Worm (Caenorhabditis elegans) whole organism, L4 larva: ENCODE measurements around the gene K11H12.4.
A peak's percentile ranks its signal among the peaks of the same experiment; 100 is the strongest.

Source experiments
- F44E2.7 ChIP-seq: fragments of 200-800 bp; sonication (Bioruptor generic); IDR thresholded peaks from 2 replicates; pipeline ENCODE4 v2.1.2; 2022; ENCODE audit warnings: missing genetic modification characterization, missing compliant biosample characterization
- F49E8.2 ChIP-seq: sonication (generic microtip); optimal IDR thresholded peaks from 2 replicates; lab custom pipeline; 2016; ENCODE audit warnings: missing compliant biosample characterization, mild to moderate bottlenecking, missing genetic modification characterization, borderline replicate concordance
- arid-1 ChIP-seq: fragments of 200-800 bp; sonication (Bioruptor generic); conservative IDR thresholded peaks from 2 replicates; pipeline ENCODE4 v1.3.6; 2022; ENCODE audit warnings: missing genetic modification reagents, missing genetic modification characterization, missing compliant biosample characterization
- ceh-82 ChIP-seq: sonication (generic microtip); optimal IDR thresholded peaks from 2 replicates; lab custom pipeline; 2017; ENCODE audit warnings: missing biosample characterization, missing genetic modification characterization
- daf-12 ChIP-seq: fragments of 150-350 bp; optimal IDR thresholded peaks from 2 replicates; lab custom pipeline; 2014; ENCODE audit warnings: missing biosample characterization, missing genetic modification reagents, missing genetic modification characterization
- daf-16 ChIP-seq, 3 experiments: sonication (generic microtip); optimal IDR thresholded peaks; 2 replicates each; lab custom pipeline; 2016 to 2017; ENCODE audit warnings: missing genetic modification characterization in 3 of 3, missing genetic modification reagents in 3 of 3, mild to moderate bottlenecking in 2 of 3, missing compliant biosample characterization in 2 of 3, missing biosample characterization in 1 of 3, moderate library complexity in 1 of 3
- daf-8 ChIP-seq: fragments of 200-800 bp; sonication (Bioruptor generic); IDR thresholded peaks from 2 replicates; pipeline ENCODE4 v1.3.6; 2022; ENCODE audit warnings: missing genetic modification characterization, missing compliant biosample characterization
- dmd-6 ChIP-seq: fragments of 200-800 bp; sonication (Bioruptor generic); IDR thresholded peaks from 2 replicates; pipeline ENCODE4 v1.3.6; 2022; ENCODE audit warnings: missing genetic modification reagents, missing genetic modification characterization, missing compliant biosample characterization
- dpl-1 ChIP-seq: fragments of 150-350 bp; optimal IDR thresholded peaks from 2 replicates; lab custom pipeline; 2014; ENCODE audit warnings: missing biosample characterization, missing genetic modification reagents, missing genetic modification characterization
- egl-43 ChIP-seq: fragments of 200-800 bp; sonication (Bioruptor generic); IDR thresholded peaks from 2 replicates; pipeline ENCODE4 v1.3.6; 2022; ENCODE audit warnings: missing genetic modification reagents, missing genetic modification characterization, missing compliant biosample characterization
- hlh-11 ChIP-seq: fragments of 200-800 bp; sonication (Bioruptor generic); optimal IDR thresholded peaks from 2 replicates; lab custom pipeline; 2018; ENCODE audit warnings: mild to moderate bottlenecking, missing genetic modification characterization, missing compliant biosample characterization
- hlh-30 ChIP-seq: sonication (generic microtip); optimal IDR thresholded peaks from 2 replicates; lab custom pipeline; 2017; ENCODE audit warnings: antibody characterized with exemption, mild to moderate bottlenecking, missing genetic modification characterization, missing compliant biosample characterization; ENCODE audit not compliant: insufficient read depth
- hmg-1.1 ChIP-seq: fragments of 200-800 bp; sonication (Bioruptor generic); IDR thresholded peaks from 2 replicates; pipeline ENCODE4 v1.3.6; 2022; ENCODE audit warnings: missing genetic modification reagents, missing genetic modification characterization, missing compliant biosample characterization
- lim-7 ChIP-seq: fragments of 200-800 bp; sonication (Bioruptor generic); IDR thresholded peaks from 2 replicates; pipeline ENCODE4 v1.3.6; 2022; ENCODE audit warnings: missing genetic modification characterization, missing compliant biosample characterization
- lin-13 ChIP-seq: fragments of 150-350 bp; optimal IDR thresholded peaks from 2 replicates; lab custom pipeline; 2014; ENCODE audit warnings: missing biosample characterization, missing genetic modification reagents, missing genetic modification characterization
- lsy-2 ChIP-seq, 2 experiments: fragments of 150-350 bp in 1 of 2; sonication (generic microtip) in 1 of 2; optimal IDR thresholded peaks; 2 replicates each; lab custom pipeline; 2014 to 2017; ENCODE audit warnings: missing biosample characterization in 2 of 2, missing genetic modification characterization in 2 of 2
- mdl-1 ChIP-seq, 2 experiments: fragments of 150-350 bp in 1 of 2; sonication (generic microtip) in 1 of 2; optimal IDR thresholded peaks; 2 replicates each; lab custom pipeline; 2014 to 2017; ENCODE audit warnings: missing biosample characterization in 2 of 2, missing genetic modification characterization in 2 of 2
- mdt-29 ChIP-seq: fragments of 200-800 bp; sonication (Bioruptor generic); IDR thresholded peaks from 2 replicates; pipeline ENCODE4 v1.3.6; 2022; ENCODE audit warnings: missing genetic modification reagents, missing genetic modification characterization, missing compliant biosample characterization
- mxl-2 ChIP-seq: fragments of 200-800 bp; sonication (Bioruptor generic); conservative IDR thresholded peaks from 2 replicates; pipeline ENCODE4 v1.3.6; 2022; ENCODE audit warnings: missing genetic modification reagents, missing genetic modification characterization, missing compliant biosample characterization
- mxl-3 ChIP-seq: fragments of 200-800 bp; sonication (Bioruptor generic); optimal IDR thresholded peaks from 2 replicates; lab custom pipeline; 2018; ENCODE audit warnings: mild to moderate bottlenecking, missing genetic modification characterization, missing compliant biosample characterization
- nhr-10 ChIP-seq: fragments of 150-350 bp; optimal IDR thresholded peaks from 2 replicates; lab custom pipeline; 2014; ENCODE audit warnings: missing biosample characterization, missing genetic modification characterization
- nhr-11 ChIP-seq: fragments of 150-350 bp; optimal IDR thresholded peaks from 2 replicates; lab custom pipeline; 2014; ENCODE audit warnings: missing biosample characterization, missing genetic modification characterization
- nhr-28 ChIP-seq: fragments of 150-350 bp; optimal IDR thresholded peaks from 2 replicates; lab custom pipeline; 2014; ENCODE audit warnings: missing biosample characterization, missing genetic modification characterization
- pha-4 ChIP-seq, 2 experiments: fragments of 150-350 bp in 1 of 2; fragments of 200-800 bp in 1 of 2; sonication (Bioruptor generic) in 1 of 2; IDR thresholded peaks in 1 of 2; optimal IDR thresholded peaks in 1 of 2; 2 replicates each; pipeline versions ENCODE4 v1.3.6 to Lab custom; 2014 to 2022; ENCODE audit warnings: missing genetic modification characterization in 2 of 2, missing genetic modification reagents in 2 of 2, missing biosample characterization in 1 of 2, missing compliant biosample characterization in 1 of 2
- php-3 ChIP-seq: fragments of 200-800 bp; sonication (Bioruptor generic); IDR thresholded peaks from 2 replicates; pipeline ENCODE4 v1.3.6; 2022; ENCODE audit warnings: missing genetic modification reagents, missing genetic modification characterization, missing compliant biosample characterization
- pqm-1 ChIP-seq: sonication (generic microtip); optimal IDR thresholded peaks from 2 replicates; lab custom pipeline; 2017; ENCODE audit warnings: missing biosample characterization, missing genetic modification characterization
- snpc-4 ChIP-seq: fragments of 150-350 bp; optimal IDR thresholded peaks from 2 replicates; lab custom pipeline; 2014; ENCODE audit warnings: missing biosample characterization, missing genetic modification characterization
- spr-1 ChIP-seq: sonication (generic microtip); optimal IDR thresholded peaks from 2 replicates; lab custom pipeline; 2016; ENCODE audit warnings: mild to moderate bottlenecking, missing genetic modification characterization, missing compliant biosample characterization
- unc-62 ChIP-seq, 3 experiments: fragments of 150-350 bp in 1 of 3; sonication (generic microtip); optimal IDR thresholded peaks in 2 of 3; peaks in 1 of 3; 1 replicate in 1 of 3; 2 replicates in 2 of 3; lab custom pipeline; 2014 to 2017; ENCODE audit warnings: missing biosample characterization in 3 of 3, missing genetic modification characterization in 3 of 3, missing genetic modification reagents in 3 of 3, missing genotype in 1 of 3
- vab-7 ChIP-seq: fragments of 200-800 bp; sonication (Bioruptor generic); IDR thresholded peaks from 2 replicates; pipeline ENCODE4 v1.3.6; 2022; ENCODE audit warnings: missing genetic modification reagents, missing genetic modification characterization, missing compliant biosample characterization
- zag-1 ChIP-seq: fragments of 150-350 bp; optimal IDR thresholded peaks from 2 replicates; lab custom pipeline; 2014; ENCODE audit warnings: missing biosample characterization, missing genetic modification characterization
- zip-11 ChIP-seq: fragments of 200-800 bp; sonication (Bioruptor generic); IDR thresholded peaks from 2 replicates; pipeline ENCODE4 v1.3.6; 2022; ENCODE audit warnings: missing genetic modification characterization, missing compliant biosample characterization

The K11H12.4 gene

ce11 chrIV:682726-683340, 7.2 kb upstream of the K11H12.4 start (continued):
- TF ChIP-seq arid-1 (GFP tag; lab: Robert Waterston, UW) (peak; percentile 80), hlh-30 (tag; lab: Kevin White, UChicago) (peak; percentile 90), daf-12 (tag; lab: Kevin White, UChicago) (no peak), F44E2.7 (GFP tag; lab: Robert Waterston, UW) (0 out of 2 replicates have a peak, but pooled peaks have one; percentile 69), mxl-2 (GFP tag; lab: Robert Waterston, UW) (0 out of 2 replicates have a peak, but pooled peaks have one; percentile 40), spr-1 (tag; lab: Kevin White, UChicago) (no peak), php-3 (GFP tag; lab: Robert Waterston, UW) (peak; percentile 58), F49E8.2 (tag; lab: Kevin White, UChicago) (peak; percentile 2), zip-11 (GFP tag; lab: Robert Waterston, UW) (no peak; the same call in 1 of the 2 replicates), nhr-10 (tag; lab: Kevin White, UChicago) (no peak), zag-1 (tag; lab: Kevin White, UChicago) (no peak), lsy-2 (tag; optimal IDR thresholded peaks at IDR 0.05; lab: Kevin White, UChicago) (no peak), daf-8 (GFP tag; lab: Robert Waterston, UW) (no peak)

ce11 chrIV:676280-676679, 597 bp upstream of the K11H12.4 start, which contains the start of gene K11H12.5:
TSS of gene K11H12.5 (plus strand) at chrIV:676580.
- TF ChIP-seq ceh-82 (tag; lab: Kevin White, UChicago) (no peak), pha-4 (GFP tag; IDR thresholded peaks at IDR 0.05; lab: Robert Waterston, UW) (no peak), pha-4 (tag; optimal IDR thresholded peaks at IDR 0.05; lab: Kevin White, UChicago) (no peak), nhr-28 (tag; lab: Kevin White, UChicago) (no peak)

ce11 chrIV:673313-673712, 2.4 kb downstream of the K11H12.4 start, which contains the start of gene K11H12.3:
TSS of gene K11H12.3 (minus strand) at chrIV:673480.
- TF ChIP-seq mdl-1 (tag; optimal IDR thresholded peaks at IDR 0.05; lab: Kevin White, UChicago) (no peak), nhr-28 (tag; lab: Kevin White, UChicago) (peak; percentile 52), hlh-11 (tag; lab: Kevin White, UChicago) (peak; percentile 26), dmd-6 (GFP tag; lab: Robert Waterston, UW) (peak; percentile 87), mxl-3 (GFP tag; lab: Kevin White, UChicago) (peak; percentile 20), pqm-1 (tag; lab: Kevin White, UChicago) (peak; percentile 57), daf-16 (GFP tag; optimal IDR thresholded peaks at IDR 0.05; lab: Kevin White, UChicago) (no peak), daf-16 (tag; optimal IDR thresholded peaks at IDR 0.05; lab: Kevin White, UChicago) (peak; percentile 61), lin-13 (GFP tag; lab: Kevin White, UChicago) (no peak)

ce11 chrIV:670455-670854, 5.2 kb downstream of the K11H12.4 start, which contains the start of gene K11H12.11:
TSS of gene K11H12.11 (minus strand) at chrIV:670555.
- TF ChIP-seq vab-7 (GFP tag; lab: Robert Waterston, UW) (no peak), daf-16 (GFP tag; optimal IDR thresholded peaks at IDR 0.05; lab: Kevin White, UChicago) (no peak), daf-16 (tag; optimal IDR thresholded peaks at IDR 0.05; lab: Kevin White, UChicago) (peak; percentile 38)

ce11 chrIV:666991-667390, 8.7 kb downstream of the K11H12.4 start, which contains the start of gene K11H12.6:
TSS of gene K11H12.6 (plus strand) at chrIV:667291.
- TF ChIP-seq lsy-2 (tag; optimal IDR thresholded peaks at IDR 0.05; lab: Kevin White, UChicago) (no peak), unc-62 (GFP tag; optimal IDR thresholded peaks at IDR 0.05 in 1 of 2; lab: Kevin White, UChicago) (no peak), unc-62 (tag; optimal IDR thresholded peaks at IDR 0.05; lab: Kevin White, UChicago) (no peak)

ce11 chrIV:665225-665624, 10.5 kb downstream of the K11H12.4 start, which contains the start of gene K11H12.7:
TSS of gene K11H12.7 (plus strand) at chrIV:665525.
- TF ChIP-seq egl-43 (GFP tag; lab: Robert Waterston, UW) (no peak), mdt-29 (GFP tag; lab: Robert Waterston, UW) (no peak), nhr-10 (tag; lab: Kevin White, UChicago) (no peak), snpc-4 (tag; lab: Kevin White, UChicago) (no peak), mxl-2 (GFP tag; lab: Robert Waterston, UW) (no peak), hmg-1.1 (GFP tag; lab: Robert Waterston, UW) (no peak), nhr-11 (tag; lab: Kevin White, UChicago) (no peak), lim-7 (no peak), dpl-1 (GFP tag; lab: Kevin White, UChicago) (no peak)
